Worm (Caenorhabditis elegans) whole organism, L4 larva: ENCODE measurements around the gene lgc-18.

Source experiments
- lin-13 ChIP-seq: fragments of 150-350 bp; optimal IDR thresholded peaks from 2 replicates; lab custom pipeline; 2014; ENCODE audit warnings: missing biosample characterization, missing genetic modification reagents, missing genetic modification characterization
- pha-4 ChIP-seq, 2 experiments: fragments of 150-350 bp in 1 of 2; fragments of 200-800 bp in 1 of 2; sonication (Bioruptor generic) in 1 of 2; IDR thresholded peaks in 1 of 2; optimal IDR thresholded peaks in 1 of 2; 2 replicates each; pipeline versions ENCODE4 v1.3.6 to Lab custom; 2014 to 2022; ENCODE audit warnings: missing genetic modification characterization in 2 of 2, missing genetic modification reagents in 2 of 2, missing biosample characterization in 1 of 2, missing compliant biosample characterization in 1 of 2

DNA sequence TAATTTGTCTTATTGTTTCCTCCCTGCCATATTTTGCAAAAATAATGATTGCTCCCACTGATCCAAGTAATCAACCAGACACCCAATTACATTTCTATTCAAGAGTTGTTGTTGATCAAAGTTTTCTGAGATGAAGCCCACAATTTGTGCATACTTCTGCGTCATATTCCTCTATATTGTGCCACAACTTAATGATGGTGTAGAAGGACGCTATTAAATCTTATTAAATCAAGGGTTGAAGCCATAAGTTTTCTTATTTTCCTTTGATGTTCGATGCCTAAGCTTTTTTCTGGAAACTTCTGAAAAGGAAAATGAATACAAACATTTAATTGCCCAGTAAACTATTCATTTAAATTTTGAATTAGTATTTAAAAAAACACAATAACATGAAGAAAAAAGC, 43.4 kb downstream of the lgc-18 start:
- TF ChIP-seq pha-4 (GFP tag; IDR thresholded peaks at IDR 0.05; lab: Robert Waterston, UW) (no peak), pha-4 (tag; optimal IDR thresholded peaks at IDR 0.05; lab: Kevin White, UChicago) (no peak), lin-13 (GFP tag; lab: Kevin White, UChicago) (no peak)
